Worm (Caenorhabditis elegans) whole organism, mixed stage, embryonic: ENCODE results near the gene F46B3.1.

ENCODE experiments used
- M03D4.4 ChIP-seq: sonication (generic microtip); optimal IDR thresholded peaks from 2 replicates; lab custom pipeline; 2017; ENCODE audit warnings: mild to moderate bottlenecking, missing genetic modification characterization, missing compliant biosample characterization
- bed-3 ChIP-seq: fragments of 200-800 bp; sonication (Bioruptor generic); optimal IDR thresholded peaks from 3 replicates; lab custom pipeline; 2018; ENCODE audit warnings: mild to moderate bottlenecking, missing genetic modification characterization, moderate library complexity, missing compliant biosample characterization
- ceh-39 ChIP-seq: fragments of 150-350 bp; optimal IDR thresholded peaks from 2 replicates; lab custom pipeline; 2014; ENCODE audit warnings: missing biosample characterization, missing genetic modification characterization
- ceh-43 ChIP-seq: fragments of 200-800 bp; sonication (Bioruptor generic); optimal IDR thresholded peaks from 2 replicates; lab custom pipeline; 2018; ENCODE audit warnings: mild to moderate bottlenecking, missing genetic modification characterization, moderate library complexity, missing compliant biosample characterization
- ces-1 ChIP-seq: fragments of 150-350 bp; optimal IDR thresholded peaks from 2 replicates; lab custom pipeline; 2014; ENCODE audit warnings: missing biosample characterization, missing genetic modification reagents, missing genetic modification characterization
- cnd-1 ChIP-seq: fragments of 200-800 bp; sonication (Bioruptor generic); optimal IDR thresholded peaks from 2 replicates; lab custom pipeline; 2018; ENCODE audit warnings: mild to moderate bottlenecking, missing genetic modification characterization, missing compliant biosample characterization
- drap-1 ChIP-seq: fragments of 200-800 bp; sonication (Bioruptor generic); optimal IDR thresholded peaks from 3 replicates; lab custom pipeline; 2018; ENCODE audit warnings: mild to moderate bottlenecking, missing genetic modification characterization, missing compliant biosample characterization
- elt-1 ChIP-seq: sonication (generic microtip); optimal IDR thresholded peaks from 2 replicates; lab custom pipeline; 2017; ENCODE audit warnings: missing genetic modification characterization, mild to moderate bottlenecking, missing compliant biosample characterization, antibody characterized with exemption, moderate library complexity, borderline replicate concordance; ENCODE audit not compliant: insufficient read depth
- elt-3 ChIP-seq: fragments of 150-350 bp; optimal IDR thresholded peaks from 2 replicates; lab custom pipeline; 2014; ENCODE audit warnings: missing biosample characterization, missing genetic modification characterization
- flh-1 ChIP-seq: fragments of 200-800 bp; sonication (Bioruptor generic); optimal IDR thresholded peaks from 2 replicates; lab custom pipeline; 2018; ENCODE audit warnings: mild to moderate bottlenecking, missing genetic modification characterization, moderate library complexity, missing compliant biosample characterization
- ham-2 ChIP-seq: fragments of 200-800 bp; sonication (Bioruptor generic); optimal IDR thresholded peaks from 2 replicates; lab custom pipeline; 2018; ENCODE audit warnings: mild to moderate bottlenecking, missing genetic modification characterization, missing compliant biosample characterization
- hlh-1 ChIP-seq: fragments of 150-350 bp; optimal IDR thresholded peaks from 2 replicates; lab custom pipeline; 2014; ENCODE audit warnings: missing biosample characterization, missing genetic modification reagents, missing genetic modification characterization
- lin-13 ChIP-seq: fragments of 150-350 bp; optimal IDR thresholded peaks from 2 replicates; lab custom pipeline; 2014; ENCODE audit warnings: missing biosample characterization, missing genetic modification characterization
- lin-32 ChIP-seq: fragments of 200-800 bp; sonication (Bioruptor generic); optimal IDR thresholded peaks from 2 replicates; lab custom pipeline; 2018; ENCODE audit warnings: mild to moderate bottlenecking, missing genetic modification characterization, missing compliant biosample characterization
- lsy-2 ChIP-seq: fragments of 150-350 bp; optimal IDR thresholded peaks from 2 replicates; lab custom pipeline; 2014; ENCODE audit warnings: missing biosample characterization, missing genetic modification characterization
- mep-1 ChIP-seq: fragments of 150-350 bp; optimal IDR thresholded peaks from 2 replicates; lab custom pipeline; 2017; ENCODE audit warnings: missing biosample characterization, missing genetic modification reagents, missing genetic modification characterization, inconsistent platforms
- mls-2 ChIP-seq: sonication (generic microtip); optimal IDR thresholded peaks from 2 replicates; lab custom pipeline; 2016; ENCODE audit warnings: mild to moderate bottlenecking, missing genetic modification characterization, moderate library complexity, missing compliant biosample characterization
- nhr-12 ChIP-seq: fragments of 150-350 bp; optimal IDR thresholded peaks from 2 replicates; lab custom pipeline; 2014; ENCODE audit warnings: missing biosample characterization, missing genetic modification characterization
- nhr-237 ChIP-seq: fragments of 150-350 bp; optimal IDR thresholded peaks from 2 replicates; lab custom pipeline; 2014; ENCODE audit warnings: missing biosample characterization, missing genetic modification characterization
- nhr-28 ChIP-seq: fragments of 150-350 bp; optimal IDR thresholded peaks from 2 replicates; lab custom pipeline; 2014; ENCODE audit warnings: missing biosample characterization, missing genetic modification characterization
- nhr-76 ChIP-seq: sonication (generic microtip); optimal IDR thresholded peaks from 2 replicates; lab custom pipeline; 2017; ENCODE audit warnings: missing biosample characterization, missing genetic modification characterization
- pha-4 ChIP-seq: fragments of 150-350 bp; optimal IDR thresholded peaks from 2 replicates; lab custom pipeline; 2018; ENCODE audit warnings: missing biosample characterization, missing genetic modification reagents, missing genetic modification characterization
- sem-2 ChIP-seq: fragments of 200-800 bp; sonication (Bioruptor generic); optimal IDR thresholded peaks from 2 replicates; lab custom pipeline; 2018; ENCODE audit warnings: mild to moderate bottlenecking, missing genetic modification characterization, missing compliant biosample characterization
- snpc-4 ChIP-seq: fragments of 150-350 bp; optimal IDR thresholded peaks from 2 replicates; lab custom pipeline; 2014; ENCODE audit warnings: missing biosample characterization, missing genetic modification characterization
- sptf-1 ChIP-seq: sonication (generic microtip); optimal IDR thresholded peaks from 2 replicates; lab custom pipeline; 2017; ENCODE audit warnings: mild to moderate bottlenecking, missing genetic modification characterization, moderate library complexity, missing compliant biosample characterization
- tbx-8 ChIP-seq: fragments of 200-800 bp; sonication (Bioruptor generic); optimal IDR thresholded peaks from 2 replicates; lab custom pipeline; 2018; ENCODE audit warnings: mild to moderate bottlenecking, missing genetic modification characterization, moderate library complexity, missing compliant biosample characterization
- unc-120 ChIP-seq: sonication (generic microtip); optimal IDR thresholded peaks from 2 replicates; lab custom pipeline; 2017; ENCODE audit warnings: missing genetic modification characterization, missing compliant biosample characterization; ENCODE audit not compliant: poor library complexity, severe bottlenecking
- unc-39 ChIP-seq: fragments of 150-350 bp; optimal IDR thresholded peaks from 2 replicates; lab custom pipeline; 2014; ENCODE audit warnings: missing biosample characterization, missing genetic modification characterization
- zip-8 ChIP-seq: fragments of 150-350 bp; optimal IDR thresholded peaks from 2 replicates; lab custom pipeline; 2014; ENCODE audit warnings: missing biosample characterization, missing genetic modification characterization
- ztf-11 ChIP-seq: fragments of 150-350 bp; optimal IDR thresholded peaks from 2 replicates; lab custom pipeline; 2014; ENCODE audit warnings: missing biosample characterization, missing genetic modification characterization

Gene F46B3.1

DNA sequence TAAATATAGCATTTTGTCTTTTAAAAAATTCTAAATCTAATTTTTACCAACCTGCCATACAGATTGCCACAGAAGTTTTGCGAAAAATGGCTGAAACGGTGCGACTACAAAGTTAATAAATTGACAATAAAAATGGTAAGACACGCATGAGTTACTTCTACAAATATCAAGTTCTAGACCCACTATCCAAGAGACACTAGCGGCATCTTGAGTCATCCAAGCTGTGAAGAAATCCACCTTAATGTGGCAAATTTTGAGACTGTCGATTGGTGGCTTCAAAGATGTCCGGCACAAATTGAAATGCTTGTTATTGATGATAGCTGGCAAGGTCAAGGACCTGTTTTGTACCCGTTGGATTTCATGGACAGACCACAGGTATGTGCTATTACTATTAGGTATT is 37.4 kb upstream of the F46B3.1 start, which contains the start of gene F46B3.16:
TSS of gene F46B3.16 (plus strand) at position 301 of the 400 bp plus-strand sequence.
- no peak for TF ChIP-seq nhr-76 (tag; lab: Kevin White, UChicago)
- TF ChIP-seq unc-39 = no peak
- no peak for TF ChIP-seq snpc-4 (tag; lab: Kevin White, UChicago)
- no peak for TF ChIP-seq lsy-2 (tag; lab: Kevin White, UChicago)
- no peak for TF ChIP-seq ham-2 (GFP tag; lab: Kevin White, UChicago)
- TF ChIP-seq ztf-11 (tag; lab: Kevin White, UChicago) = no peak
- no peak for TF ChIP-seq ceh-43 (GFP tag; lab: Kevin White, UChicago)
- no peak for TF ChIP-seq nhr-237 (tag; lab: Kevin White, UChicago)
- TF ChIP-seq mep-1 (tag; lab: Kevin White, UChicago) = no peak
- no peak for TF ChIP-seq nhr-12 (tag; lab: Kevin White, UChicago)
- TF ChIP-seq ces-1 = no peak
- no peak for TF ChIP-seq pha-4 (tag; lab: Kevin White, UChicago)
- no peak for TF ChIP-seq flh-1 (GFP tag; lab: Kevin White, UChicago)
- TF ChIP-seq cnd-1 (tag; lab: Kevin White, UChicago) = no peak
- TF ChIP-seq mls-2 = no peak
- TF ChIP-seq bed-3 = no peak

DNA sequence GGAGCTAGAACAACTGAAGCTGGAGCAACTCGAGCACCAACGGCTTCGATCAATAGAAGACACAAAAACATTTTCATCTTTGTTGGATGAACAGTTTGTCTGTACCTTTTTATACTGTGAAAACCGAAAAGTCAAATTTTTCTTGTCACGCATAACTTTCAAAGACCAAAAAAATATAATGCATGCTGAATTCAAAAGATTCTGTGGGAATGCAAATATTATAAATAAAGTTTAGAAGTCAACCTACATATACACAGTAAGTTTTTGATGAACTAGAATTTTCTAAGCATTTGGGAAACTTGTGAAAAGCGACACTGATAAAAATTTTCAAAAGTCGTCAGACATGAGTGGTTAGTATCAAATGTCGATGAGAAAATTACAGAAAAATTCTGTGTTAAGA is 36.6 kb upstream of the F46B3.1 start, which contains the start of gene F46B3.15:
TSS of gene F46B3.15 (minus strand) at position 101 of the 400 bp plus-strand sequence.
- TF ChIP-seq hlh-1 (tag; lab: Kevin White, UChicago) = no peak
- TF ChIP-seq drap-1 (GFP tag; lab: Kevin White, UChicago) = no peak
- no peak for TF ChIP-seq snpc-4 (tag; lab: Kevin White, UChicago)
- TF ChIP-seq elt-1 (tag; lab: Kevin White, UChicago) = no peak
- no peak for TF ChIP-seq nhr-237 (tag; lab: Kevin White, UChicago)
- no peak for TF ChIP-seq lsy-2 (tag; lab: Kevin White, UChicago)
- TF ChIP-seq ceh-43 (GFP tag; lab: Kevin White, UChicago) = no peak
- TF ChIP-seq tbx-8 (GFP tag; lab: Kevin White, UChicago) = no peak
- no peak for TF ChIP-seq M03D4.4 (tag; lab: Kevin White, UChicago)
- no peak for TF ChIP-seq lin-32 (GFP tag; lab: Kevin White, UChicago)
- no peak for TF ChIP-seq bed-3
- TF ChIP-seq mep-1 (tag; lab: Kevin White, UChicago) = no peak
- no peak for TF ChIP-seq pha-4 (tag; lab: Kevin White, UChicago)

ce11 chrV:20631255-20631654 is 34.3 kb upstream of the F46B3.1 start, which contains the start of gene F46B3.14:
TSS of gene F46B3.14 (minus strand) at chrV:20631355.
- TF ChIP-seq unc-120 (tag; lab: Kevin White, UChicago) (no peak), flh-1 (GFP tag; lab: Kevin White, UChicago) (no peak), elt-1 (tag; lab: Kevin White, UChicago) (no peak), ceh-43 (GFP tag; lab: Kevin White, UChicago) (no peak), lin-32 (GFP tag; lab: Kevin White, UChicago) (no peak), mep-1 (tag; lab: Kevin White, UChicago) (no peak), elt-3 (no peak), lin-13 (tag; lab: Kevin White, UChicago) (no peak), ceh-39 (tag; lab: Kevin White, UChicago) (no peak), sptf-1 (tag; lab: Kevin White, UChicago) (no peak)
- TF ChIP-seq, all 35 proteins: peak for 0

DNA sequence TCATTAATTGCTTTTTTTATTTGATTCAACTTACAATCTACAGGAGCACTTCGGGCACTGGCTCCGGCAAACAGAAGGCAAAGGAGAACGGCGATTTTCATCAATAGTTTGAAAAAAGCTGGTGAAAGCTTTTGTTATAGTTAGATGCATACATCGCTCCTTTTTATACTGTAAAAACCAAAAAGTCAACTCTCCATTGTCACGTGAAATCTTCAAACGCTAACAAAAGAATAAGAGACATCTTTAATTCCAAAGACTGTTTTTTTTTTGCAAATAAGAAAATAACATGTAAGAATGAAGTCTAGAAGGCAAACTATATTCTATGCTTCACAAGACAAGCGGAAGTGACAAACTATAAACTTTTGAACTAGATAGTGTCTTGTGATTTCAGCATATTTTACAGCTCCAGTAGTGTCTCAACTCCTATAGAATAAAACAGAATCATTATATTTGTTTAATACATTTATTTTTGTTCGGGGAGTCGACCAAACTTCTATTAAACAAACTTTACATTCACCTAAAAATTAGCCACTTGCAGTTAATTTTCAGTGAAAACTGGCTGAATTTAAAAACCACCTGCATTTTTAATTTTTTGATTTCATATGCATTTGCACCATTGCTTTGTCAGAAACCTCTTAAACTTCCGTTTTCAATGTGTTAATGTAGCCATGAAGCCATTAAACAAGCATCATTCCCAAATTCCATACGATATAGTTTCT is 29.2 kb upstream of the F46B3.1 start, which contains the start of the genes F46B3.9 and srz-18:
TSS of gene F46B3.9 (minus strand) at position 101 of the 719 bp plus-strand sequence.
TSS of gene srz-18 (plus strand) at position 669 of the 719 bp plus-strand sequence.
- no peak for TF ChIP-seq snpc-4 (tag; lab: Kevin White, UChicago)
- TF ChIP-seq elt-3 = no peak
- no peak for TF ChIP-seq zip-8
- no peak for TF ChIP-seq sem-2 (GFP tag; lab: Kevin White, UChicago)
- TF ChIP-seq lin-13 (tag; lab: Kevin White, UChicago) = no peak
- TF ChIP-seq nhr-237 (tag; lab: Kevin White, UChicago) = no peak
- no peak for TF ChIP-seq mls-2

DNA sequence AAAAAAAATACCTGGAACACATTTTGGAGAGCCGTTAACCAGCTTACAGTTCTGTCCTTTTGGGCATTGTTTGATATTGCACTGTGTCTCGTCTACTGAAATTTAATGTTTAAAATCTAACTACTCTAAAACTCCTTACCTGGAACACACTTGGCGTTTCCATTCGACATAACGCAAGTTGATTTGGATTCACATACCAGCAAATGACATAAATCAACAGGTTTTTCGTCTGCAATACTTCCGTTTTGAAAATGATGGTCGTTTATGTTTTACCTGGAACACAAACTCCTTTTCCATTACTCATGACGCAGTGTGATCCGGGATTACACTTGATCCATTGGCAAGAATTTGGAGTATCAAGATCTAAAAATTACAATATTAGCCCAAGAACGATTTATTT is 28.3 kb upstream of the F46B3.1 start:
- TF ChIP-seq ztf-11 (tag; lab: Kevin White, UChicago) = no peak
- TF ChIP-seq sem-2 (GFP tag; lab: Kevin White, UChicago) = no peak
- no peak for TF ChIP-seq nhr-28 (tag; lab: Kevin White, UChicago)
- TF ChIP-seq elt-1 (tag; lab: Kevin White, UChicago) = no peak
- TF ChIP-seq ceh-43 (GFP tag; lab: Kevin White, UChicago) = no peak
- TF ChIP-seq snpc-4 (tag; lab: Kevin White, UChicago) = no peak
- no peak for TF ChIP-seq cnd-1 (tag; lab: Kevin White, UChicago)
- no peak for TF ChIP-seq nhr-76 (tag; lab: Kevin White, UChicago)
- no peak for TF ChIP-seq lsy-2 (tag; lab: Kevin White, UChicago)
